Worm (Caenorhabditis elegans) whole organism, early embryonic: Measurements from ENCODE around the gene C44B7.5.

Experiments used
- B0310.2 ChIP-seq: sonication (generic microtip); optimal IDR thresholded peaks from 2 replicates; lab custom pipeline; 2016; ENCODE audit warnings: mild to moderate bottlenecking, missing genetic modification characterization, missing compliant biosample characterization
- F13C5.2 ChIP-seq: sonication (generic microtip); optimal IDR thresholded peaks from 2 replicates; lab custom pipeline; 2017; ENCODE audit warnings: mild to moderate bottlenecking, missing genetic modification characterization, inconsistent platforms, missing compliant biosample characterization
- aly-1 ChIP-seq: sonication (generic microtip); optimal IDR thresholded peaks from 2 replicates; lab custom pipeline; 2016; ENCODE audit warnings: missing genetic modification characterization, missing compliant biosample characterization
- ama-1 ChIP-seq: fragments of 150-350 bp; optimal IDR thresholded peaks from 2 replicates; lab custom pipeline; 2014
- ceh-13 ChIP-seq: fragments of 200-800 bp; sonication (Bioruptor generic); optimal IDR thresholded peaks from 2 replicates; lab custom pipeline; 2018; ENCODE audit warnings: mild to moderate bottlenecking, missing genetic modification characterization, missing compliant biosample characterization
- ceh-36 ChIP-seq: sonication (generic microtip); optimal IDR thresholded peaks from 2 replicates; lab custom pipeline; 2016; ENCODE audit warnings: missing genetic modification characterization, inconsistent platforms, missing compliant biosample characterization
- ets-7 ChIP-seq: sonication (generic microtip); optimal IDR thresholded peaks from 2 replicates; lab custom pipeline; 2016; ENCODE audit warnings: missing genotype, missing genetic modification characterization, missing compliant biosample characterization
- flt-1 ChIP-seq: fragments of 200-800 bp; sonication (Bioruptor generic); IDR thresholded peaks from 2 replicates; pipeline ENCODE4 v1.3.6; 2022; ENCODE audit warnings: missing genetic modification characterization, missing compliant biosample characterization
- hmbx-1 ChIP-seq: sonication (generic microtip); optimal IDR thresholded peaks from 2 replicates; lab custom pipeline; 2016; ENCODE audit warnings: mild to moderate bottlenecking, missing genetic modification characterization, missing compliant biosample characterization
- hmg-4 ChIP-seq: fragments of 200-800 bp; sonication (Bioruptor generic); optimal IDR thresholded peaks from 2 replicates; lab custom pipeline; 2018; ENCODE audit warnings: mild to moderate bottlenecking, missing genetic modification characterization, missing compliant biosample characterization
- hnd-1 ChIP-seq: sonication (generic microtip); optimal IDR thresholded peaks from 2 replicates; lab custom pipeline; 2016; ENCODE audit warnings: missing genetic modification characterization, missing compliant biosample characterization
- pes-1 ChIP-seq: fragments of 200-800 bp; sonication (Bioruptor generic); IDR thresholded peaks from 2 replicates; pipeline ENCODE4 v1.3.6; 2022; ENCODE audit warnings: missing genetic modification reagents, missing genetic modification characterization, missing compliant biosample characterization
- scrt-1 ChIP-seq: fragments of 200-800 bp; sonication (Bioruptor generic); IDR thresholded peaks from 2 replicates; pipeline ENCODE4 v1.3.6; 2022; ENCODE audit warnings: missing genetic modification characterization, missing compliant biosample characterization
- sea-1 ChIP-seq: fragments of 200-800 bp; sonication (Bioruptor generic); conservative IDR thresholded peaks from 2 replicates; pipeline ENCODE4 v1.3.6; 2022; ENCODE audit warnings: missing genetic modification characterization, missing compliant biosample characterization
- tbx-11 ChIP-seq: fragments of 200-800 bp; sonication (Bioruptor generic); IDR thresholded peaks from 2 replicates; pipeline ENCODE4 v1.3.6; 2022; ENCODE audit warnings: missing genetic modification characterization, missing compliant biosample characterization
- tbx-37 ChIP-seq: fragments of 200-800 bp; sonication (Bioruptor generic); conservative IDR thresholded peaks from 2 replicates; pipeline ENCODE4 v1.3.6; 2022; ENCODE audit warnings: missing genetic modification reagents, missing genetic modification characterization, missing compliant biosample characterization
- tra-4 ChIP-seq: sonication (generic microtip); optimal IDR thresholded peaks from 2 replicates; lab custom pipeline; 2017; ENCODE audit warnings: missing genetic modification characterization, missing compliant biosample characterization

Gene C44B7.5

DNA sequence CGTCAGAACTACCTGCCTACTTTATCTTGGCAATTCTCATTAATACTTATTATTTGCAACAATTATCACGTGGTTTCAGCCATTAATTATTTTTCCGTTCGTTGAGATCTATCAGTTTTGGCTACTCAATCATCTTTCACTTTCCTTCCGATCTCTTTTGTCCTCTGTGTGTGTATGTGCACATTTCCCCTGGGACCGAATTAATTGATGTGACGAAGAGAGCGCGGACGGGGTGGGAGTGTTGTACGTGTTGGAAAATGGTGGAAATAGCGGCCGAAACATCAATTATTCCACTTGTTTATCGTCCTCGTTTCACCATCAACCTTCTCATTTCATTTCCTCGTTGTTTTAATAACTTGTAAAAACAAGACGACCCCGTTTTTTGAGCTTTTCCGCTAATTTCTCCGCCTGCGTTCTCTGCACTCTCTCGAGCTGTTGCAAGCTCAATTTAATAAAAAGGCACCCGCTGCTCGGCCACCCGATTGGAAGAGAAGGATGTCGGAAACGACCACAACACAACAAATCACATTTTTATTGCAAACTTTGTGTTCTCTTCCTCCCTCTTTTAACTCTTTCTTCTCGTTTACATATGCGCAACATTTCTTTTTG is 34.0 kb downstream of the C44B7.5 start:
- TF ChIP-seq scrt-1 (GFP tag; lab: Robert Waterston, UW) (no peak), hmg-4 (GFP tag; lab: Kevin White, UChicago) (peak; percentile 19)

DNA sequence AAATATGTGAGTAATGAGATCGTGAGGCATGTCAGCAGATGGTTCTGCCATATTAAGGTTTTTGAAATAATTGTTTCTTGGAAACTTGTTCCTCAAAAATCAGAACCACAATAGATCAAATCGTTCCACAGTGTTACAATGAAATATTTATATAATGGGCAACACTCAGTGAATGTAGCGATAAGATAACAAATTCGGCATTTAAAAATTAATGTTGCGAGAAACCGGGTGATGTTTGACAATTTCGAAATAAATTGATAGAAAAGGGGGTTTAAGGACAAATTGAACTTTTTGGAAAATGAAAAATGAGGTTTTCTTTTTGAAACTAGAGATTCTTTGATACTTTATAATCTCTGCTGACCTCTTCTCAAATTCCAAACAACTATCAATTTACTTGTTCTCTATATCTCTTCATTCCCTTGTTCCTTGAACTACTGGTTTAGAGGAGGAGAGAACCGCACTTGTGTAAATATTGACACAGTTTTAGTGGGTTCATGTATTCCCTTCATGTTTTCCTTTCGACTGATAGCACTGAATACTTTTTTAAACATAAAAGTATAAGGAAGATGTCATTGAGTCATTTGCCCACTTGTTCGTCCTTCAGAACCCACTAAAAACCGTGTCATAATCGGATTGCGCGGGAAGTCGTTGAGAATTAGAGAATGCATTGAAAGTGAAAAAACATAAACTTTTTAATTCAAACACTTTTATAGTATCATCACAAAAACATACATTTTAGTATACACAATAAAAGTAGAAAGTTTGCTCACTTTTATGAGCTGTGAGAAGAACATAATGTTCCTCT is 35.4 kb downstream of the C44B7.5 start:
- TF ChIP-seq scrt-1 (GFP tag; lab: Robert Waterston, UW) (no peak), sea-1 (GFP tag; lab: Robert Waterston, UW) (no peak), tbx-11 (GFP tag; lab: Robert Waterston, UW) (no peak), hmg-4 (GFP tag; lab: Kevin White, UChicago) (no peak), aly-1 (tag; lab: Kevin White, UChicago) (no peak), hnd-1 (tag; lab: Kevin White, UChicago) (no peak), pes-1 (GFP tag; lab: Robert Waterston, UW) (no peak), B0310.2 (tag; lab: Kevin White, UChicago) (no peak), ama-1 (no peak), flt-1 (GFP tag; lab: Robert Waterston, UW) (no peak), tra-4 (tag; lab: Kevin White, UChicago) (no peak), tbx-37 (GFP tag; lab: Robert Waterston, UW) (no peak), F13C5.2 (no peak), ceh-36 (tag; lab: Kevin White, UChicago) (no peak), hmbx-1 (tag; lab: Kevin White, UChicago) (no peak), ets-7 (tag; lab: Kevin White, UChicago) (no peak)

DNA sequence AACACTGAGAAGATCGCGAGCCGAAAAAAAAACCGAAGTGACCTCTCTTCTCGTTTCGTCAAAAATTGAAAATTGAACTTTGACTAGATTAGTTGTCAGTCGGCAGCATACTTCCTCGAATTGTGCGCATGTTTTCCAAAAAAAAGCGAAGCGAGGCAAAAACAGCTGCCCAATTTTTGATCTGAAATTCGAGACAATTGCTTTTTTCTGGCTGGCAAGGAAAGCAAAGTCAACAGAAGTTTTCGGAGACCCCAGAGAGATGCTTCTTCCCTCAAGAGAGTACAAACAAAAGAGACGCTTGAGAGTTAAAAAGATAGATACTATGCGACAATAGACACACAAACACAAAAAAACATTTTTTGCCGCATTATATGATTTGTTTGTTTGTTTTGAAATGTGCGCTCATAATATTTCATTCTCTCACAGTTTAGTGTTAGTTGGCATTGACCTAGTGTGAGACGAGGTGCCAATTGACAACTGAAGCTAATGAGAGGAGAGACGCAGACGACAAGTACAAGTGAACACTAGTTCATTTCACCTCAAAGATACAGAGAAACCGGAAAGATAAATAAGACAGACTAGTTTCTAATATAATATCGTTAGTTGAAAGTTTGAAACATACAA is 36.3 kb downstream of the C44B7.5 start:
- TF ChIP-seq sea-1 (GFP tag; lab: Robert Waterston, UW) (no peak), scrt-1 (GFP tag; lab: Robert Waterston, UW) (no peak), aly-1 (tag; lab: Kevin White, UChicago) (no peak), tra-4 (tag; lab: Kevin White, UChicago) (no peak), pes-1 (GFP tag; lab: Robert Waterston, UW) (no peak), hmg-4 (GFP tag; lab: Kevin White, UChicago) (no peak), flt-1 (GFP tag; lab: Robert Waterston, UW) (no peak), hmbx-1 (tag; lab: Kevin White, UChicago) (no peak), F13C5.2 (no peak), hnd-1 (tag; lab: Kevin White, UChicago) (no peak), ama-1 (no peak), ceh-13 (GFP tag; lab: Kevin White, UChicago) (no peak)

DNA sequence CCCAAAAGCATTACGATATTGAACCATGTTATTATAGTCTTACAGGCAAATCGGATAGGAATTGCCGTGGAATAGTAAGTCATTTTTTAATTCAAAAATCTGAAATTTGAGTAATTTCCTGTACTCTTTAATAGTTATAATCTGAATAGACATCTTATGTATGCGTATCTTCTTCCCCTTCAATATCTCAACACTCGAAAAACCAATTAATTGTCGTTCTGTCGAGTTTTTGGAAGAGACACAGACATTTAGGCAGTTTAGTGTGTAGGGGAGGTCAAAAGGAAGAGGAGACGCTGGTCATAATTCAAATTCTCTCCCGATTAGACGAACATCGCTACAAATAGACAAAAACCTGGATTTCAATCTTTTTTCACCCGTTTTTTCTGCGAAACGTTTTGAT is 36.9 kb downstream of the C44B7.5 start:
- TF ChIP-seq flt-1 (GFP tag; lab: Robert Waterston, UW) (0 out of 2 replicates have a peak, but pooled peaks have one; percentile 30), tbx-37 (GFP tag; lab: Robert Waterston, UW) (no peak), tbx-11 (GFP tag; lab: Robert Waterston, UW) (no peak), ets-7 (tag; lab: Kevin White, UChicago) (no peak)

DNA sequence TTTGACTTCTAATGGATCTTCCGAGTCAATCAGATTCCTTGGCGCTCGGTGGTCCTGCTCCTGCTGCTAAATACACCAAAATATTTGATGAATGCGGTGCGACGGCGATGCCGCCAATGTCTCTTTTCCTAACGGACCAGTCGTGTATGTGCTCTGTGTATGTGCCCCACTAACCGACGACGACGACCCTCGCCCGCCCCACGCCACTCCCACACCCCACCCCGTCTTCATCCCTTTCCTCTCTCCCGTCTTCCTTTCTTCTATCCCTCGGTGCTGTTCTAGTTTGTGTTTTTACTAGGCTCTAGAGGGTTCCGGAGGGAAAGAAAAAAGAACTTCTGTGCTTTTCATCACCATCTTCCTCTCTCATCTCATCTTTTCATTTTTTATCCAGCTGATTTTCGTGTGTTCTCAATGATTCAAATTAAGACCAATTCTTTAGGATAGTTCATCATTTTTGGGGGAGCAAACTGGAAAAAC is 37.8 kb downstream of the C44B7.5 start, which contains the start of gene egl-27:
TSS of gene egl-27 (plus strand) at position 427 of the 477 bp plus-strand sequence.
- TF ChIP-seq flt-1 (GFP tag; lab: Robert Waterston, UW) (no peak), sea-1 (GFP tag; lab: Robert Waterston, UW) (peak; percentile 69; the same call in 1 of the 2 replicates)

DNA sequence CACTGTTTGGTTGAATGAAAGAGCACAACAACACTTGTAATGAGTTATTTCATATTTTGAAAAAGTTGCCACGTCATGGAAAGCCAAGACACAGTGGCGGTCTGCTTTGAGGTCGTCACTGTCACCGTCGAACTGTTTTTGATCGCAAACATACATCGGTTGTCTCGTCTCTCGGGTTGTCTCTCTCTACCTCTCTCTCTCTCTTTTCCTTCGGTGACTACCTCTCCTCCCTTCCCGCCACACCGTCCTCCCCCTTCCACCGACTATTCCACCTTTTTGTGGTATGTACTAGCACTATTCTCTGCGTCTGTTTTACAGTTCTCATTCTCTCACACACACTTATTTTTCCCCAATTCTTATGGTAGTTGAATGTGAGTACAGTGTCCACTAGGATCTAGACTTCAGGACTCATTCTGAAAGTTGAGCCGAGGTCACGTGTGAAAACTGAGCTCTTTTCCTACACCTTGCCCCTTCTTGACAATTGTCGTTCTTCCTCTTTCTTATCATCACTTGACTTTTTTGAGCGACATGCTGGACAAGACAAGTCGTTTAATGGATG is 38.5 kb downstream of the C44B7.5 start:
- peak; percentile 69 for TF ChIP-seq ceh-36 (tag; lab: Kevin White, UChicago)
- TF ChIP-seq sea-1 (GFP tag; lab: Robert Waterston, UW) = no peak
- TF ChIP-seq aly-1 (tag; lab: Kevin White, UChicago) = peak; percentile 7
- TF ChIP-seq hmg-4 (GFP tag; lab: Kevin White, UChicago) = no peak
- TF ChIP-seq ceh-13 (GFP tag; lab: Kevin White, UChicago) = no peak
- TF ChIP-seq tra-4 (tag; lab: Kevin White, UChicago) = no peak

DNA sequence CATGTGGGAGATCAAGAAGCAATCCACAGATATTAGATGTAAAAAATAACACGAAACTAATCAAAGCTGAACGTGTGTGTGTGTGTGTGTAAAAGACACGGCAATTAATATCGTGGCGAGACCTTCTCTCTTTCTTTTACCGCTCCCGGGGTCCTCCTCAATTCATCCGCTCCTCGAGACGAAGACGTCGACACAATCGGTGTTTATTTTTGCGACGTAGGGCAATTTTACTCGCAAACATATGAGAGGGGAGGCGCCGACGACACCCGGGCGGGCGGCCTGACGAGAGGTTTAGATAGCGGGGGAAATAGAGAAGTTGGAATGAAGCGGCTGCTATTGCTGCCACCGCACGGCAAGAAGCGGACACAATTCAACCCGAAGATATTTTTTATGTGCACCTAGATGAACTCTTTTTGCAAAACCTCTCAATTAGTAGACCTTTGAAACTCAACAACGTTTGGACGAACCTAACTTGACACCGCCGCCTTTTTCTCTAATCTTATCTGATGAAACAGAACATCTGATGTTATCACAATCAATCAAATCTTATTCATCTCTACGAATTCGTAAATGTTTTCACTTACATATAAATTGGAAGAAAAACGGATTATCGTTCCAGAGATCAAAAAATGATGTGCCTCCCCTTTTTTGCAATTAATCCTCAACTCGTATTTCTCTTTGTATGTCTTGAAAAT is 39.6 kb downstream of the C44B7.5 start:
- TF ChIP-seq ama-1 (no peak), sea-1 (GFP tag; lab: Robert Waterston, UW) (no peak), flt-1 (GFP tag; lab: Robert Waterston, UW) (peak; percentile 13; the same call in 1 of the 2 replicates), hmg-4 (GFP tag; lab: Kevin White, UChicago) (peak; percentile 63), B0310.2 (tag; lab: Kevin White, UChicago) (no peak), ceh-13 (GFP tag; lab: Kevin White, UChicago) (no peak)
